Worm (Caenorhabditis elegans) whole organism, L3 larva: ENCODE measurements around the gene R01H2.7.

Experiments
- R02D3.7 ChIP-seq: fragments of 150-350 bp; optimal IDR thresholded peaks from 2 replicates; lab custom pipeline; 2014; ENCODE audit warnings: missing biosample characterization, missing genetic modification characterization
- ZK546.5 ChIP-seq: sonication (generic microtip); optimal IDR thresholded peaks from 2 replicates; lab custom pipeline; 2017; ENCODE audit warnings: missing biosample characterization, missing genetic modification characterization
- aly-2 ChIP-seq: fragments of 150-350 bp; optimal IDR thresholded peaks from 2 replicates; lab custom pipeline; 2014; ENCODE audit warnings: missing biosample characterization, missing genetic modification characterization
- ama-1 ChIP-seq: fragments of 150-350 bp; optimal IDR thresholded peaks from 2 replicates; lab custom pipeline; 2018
- ceh-16 ChIP-seq: sonication (generic microtip); optimal IDR thresholded peaks from 2 replicates; lab custom pipeline; 2017; ENCODE audit warnings: missing biosample characterization, missing genetic modification characterization
- ceh-28 ChIP-seq: fragments of 150-350 bp; optimal IDR thresholded peaks from 2 replicates; lab custom pipeline; 2014; ENCODE audit warnings: missing biosample characterization, missing genetic modification reagents, missing genetic modification characterization
- ceh-82 ChIP-seq: fragments of 150-350 bp; optimal IDR thresholded peaks from 2 replicates; lab custom pipeline; 2014; ENCODE audit warnings: missing biosample characterization, missing genetic modification characterization
- daf-12 ChIP-seq: fragments of 150-350 bp; optimal IDR thresholded peaks from 2 replicates; lab custom pipeline; 2014; ENCODE audit warnings: missing biosample characterization, missing genetic modification reagents, missing genetic modification characterization
- egl-27 ChIP-seq: sonication (generic microtip); optimal IDR thresholded peaks from 4 replicates; lab custom pipeline; 2017; ENCODE audit warnings: missing biosample characterization, missing genetic modification reagents, missing genetic modification characterization
- egl-5 ChIP-seq: fragments of 150-350 bp; optimal IDR thresholded peaks from 2 replicates; lab custom pipeline; 2017; ENCODE audit warnings: missing biosample characterization, missing genetic modification reagents, missing genetic modification characterization, inconsistent platforms
- elt-1 ChIP-seq: fragments of 150-350 bp; optimal IDR thresholded peaks from 2 replicates; lab custom pipeline; 2014; ENCODE audit warnings: missing biosample characterization, missing genetic modification characterization
- elt-2 ChIP-seq: sonication (generic microtip); optimal IDR thresholded peaks from 2 replicates; lab custom pipeline; 2016; ENCODE audit warnings: missing genetic modification reagents, mild to moderate bottlenecking, missing genetic modification characterization, missing compliant biosample characterization
- elt-3 ChIP-seq, 3 experiments: fragments of 150-350 bp in 1 of 3; sonication (generic microtip) in 2 of 3; optimal IDR thresholded peaks; 2 replicates in 2 of 3; 4 replicates in 1 of 3; lab custom pipeline; 2014 to 2017; ENCODE audit warnings: missing biosample characterization in 3 of 3, missing genetic modification characterization in 3 of 3
- fkh-10 ChIP-seq: sonication (generic microtip); optimal IDR thresholded peaks from 2 replicates; lab custom pipeline; 2017; ENCODE audit warnings: missing biosample characterization, missing genetic modification reagents, missing genetic modification characterization
- fkh-2 ChIP-seq: fragments of 150-350 bp; optimal IDR thresholded peaks from 2 replicates; lab custom pipeline; 2014; ENCODE audit warnings: missing biosample characterization, missing genetic modification reagents, missing genetic modification characterization
- fos-1 ChIP-seq: fragments of 150-350 bp; optimal IDR thresholded peaks from 2 replicates; lab custom pipeline; 2014; ENCODE audit warnings: missing biosample characterization, missing genetic modification characterization
- hmg-11 ChIP-seq: sonication (generic microtip); optimal IDR thresholded peaks from 2 replicates; lab custom pipeline; 2016; ENCODE audit warnings: missing genetic modification characterization, missing compliant biosample characterization
- jun-1 ChIP-seq: fragments of 150-350 bp; optimal IDR thresholded peaks from 2 replicates; lab custom pipeline; 2014; ENCODE audit warnings: missing biosample characterization, missing genetic modification reagents, missing genetic modification characterization
- lin-15B ChIP-seq: fragments of 150-350 bp; optimal IDR thresholded peaks from 2 replicates; lab custom pipeline; 2014; ENCODE audit warnings: missing biosample characterization, missing genetic modification characterization
- lin-39 ChIP-seq: fragments of 150-350 bp; optimal IDR thresholded peaks from 2 replicates; lab custom pipeline; 2018; ENCODE audit warnings: missing biosample characterization, missing genetic modification reagents, missing genetic modification characterization
- mml-1 ChIP-seq: fragments of 150-350 bp; sonication (generic microtip); optimal IDR thresholded peaks from 3 replicates; lab custom pipeline; 2014; ENCODE audit warnings: missing biosample characterization, missing genetic modification characterization
- nfya-1 ChIP-seq: sonication (generic microtip); optimal IDR thresholded peaks from 2 replicates; lab custom pipeline; 2017; ENCODE audit warnings: missing genetic modification characterization, mild to moderate bottlenecking, missing compliant biosample characterization, antibody characterized with exemption, moderate library complexity; ENCODE audit not compliant: insufficient read depth
- nhr-12 ChIP-seq: fragments of 150-350 bp; optimal IDR thresholded peaks from 2 replicates; lab custom pipeline; 2014; ENCODE audit warnings: missing biosample characterization, missing genetic modification characterization
- nhr-23 ChIP-seq: fragments of 150-350 bp; optimal IDR thresholded peaks from 2 replicates; lab custom pipeline; 2014; ENCODE audit warnings: missing biosample characterization, missing genetic modification reagents, missing genetic modification characterization
- nhr-237 ChIP-seq: fragments of 150-350 bp; optimal IDR thresholded peaks from 2 replicates; lab custom pipeline; 2014; ENCODE audit warnings: missing biosample characterization, missing genetic modification characterization
- nhr-25 ChIP-seq: sonication (generic microtip); optimal IDR thresholded peaks from 2 replicates; lab custom pipeline; 2017; ENCODE audit warnings: missing biosample characterization, missing genetic modification characterization
- nhr-28 ChIP-seq: fragments of 150-350 bp; optimal IDR thresholded peaks from 2 replicates; lab custom pipeline; 2014; ENCODE audit warnings: missing biosample characterization, missing genetic modification characterization
- nhr-43 ChIP-seq: sonication (generic microtip); optimal IDR thresholded peaks from 2 replicates; lab custom pipeline; 2016; ENCODE audit warnings: mild to moderate bottlenecking, missing genetic modification characterization, missing compliant biosample characterization; ENCODE audit not compliant: poor library complexity, severe bottlenecking
- nhr-67 ChIP-seq: fragments of 150-350 bp; optimal IDR thresholded peaks from 2 replicates; lab custom pipeline; 2014; ENCODE audit warnings: missing biosample characterization, missing genetic modification characterization
- nhr-76 ChIP-seq: fragments of 150-350 bp; sonication (generic microtip); optimal IDR thresholded peaks from 5 replicates; lab custom pipeline; 2014; ENCODE audit warnings: missing biosample characterization, missing genetic modification characterization
- nhr-77 ChIP-seq: fragments of 150-350 bp; optimal IDR thresholded peaks from 2 replicates; lab custom pipeline; 2014; ENCODE audit warnings: missing biosample characterization, missing genetic modification characterization
- pha-4 ChIP-seq: fragments of 150-350 bp; optimal IDR thresholded peaks from 2 replicates; lab custom pipeline; 2014; ENCODE audit warnings: missing biosample characterization, missing genetic modification reagents, missing genetic modification characterization
- pqm-1 ChIP-seq: fragments of 150-350 bp; optimal IDR thresholded peaks from 2 replicates; lab custom pipeline; 2017; ENCODE audit warnings: missing biosample characterization, missing genetic modification characterization, inconsistent platforms
- sea-2 ChIP-seq: fragments of 150-350 bp; sonication (generic microtip); optimal IDR thresholded peaks from 4 replicates; lab custom pipeline; 2014; ENCODE audit warnings: missing biosample characterization, missing genetic modification reagents, missing genetic modification characterization
- skn-1 ChIP-seq: fragments of 150-350 bp; optimal IDR thresholded peaks from 2 replicates; lab custom pipeline; 2014; ENCODE audit warnings: missing biosample characterization, missing genetic modification characterization
- snpc-4 ChIP-seq: fragments of 150-350 bp; optimal IDR thresholded peaks from 2 replicates; lab custom pipeline; 2014; ENCODE audit warnings: missing biosample characterization, missing genetic modification characterization
- tbx-2 ChIP-seq: sonication (generic microtip); optimal IDR thresholded peaks from 2 replicates; lab custom pipeline; 2016; ENCODE audit warnings: mild to moderate bottlenecking, missing genetic modification characterization, missing compliant biosample characterization
- unc-39 ChIP-seq: sonication (generic microtip); optimal IDR thresholded peaks from 4 replicates; lab custom pipeline; 2017; ENCODE audit warnings: missing biosample characterization, missing genetic modification characterization
- unc-62 ChIP-seq: fragments of 150-350 bp; sonication (generic microtip); optimal IDR thresholded peaks from 4 replicates; lab custom pipeline; 2014; ENCODE audit warnings: missing biosample characterization, missing genetic modification reagents, missing genetic modification characterization
- zag-1 ChIP-seq: fragments of 150-350 bp; optimal IDR thresholded peaks from 2 replicates; lab custom pipeline; 2014; ENCODE audit warnings: missing biosample characterization, missing genetic modification characterization
- ztf-4 ChIP-seq: fragments of 150-350 bp; optimal IDR thresholded peaks from 2 replicates; lab custom pipeline; 2014; ENCODE audit warnings: missing biosample characterization, missing genetic modification characterization

The R01H2.7 gene

ce11 chrIII:7080689-7081088 lies 35.1 kb upstream of the R01H2.7 start, which contains the start of gene ZK418.7:
ZK418.7 (minus strand) TSS chrIII:7080789.
- TF ChIP-seq fkh-10 (GFP tag; lab: Kevin White, UChicago) (no peak), aly-2 (tag; lab: Kevin White, UChicago) (no peak), sea-2 (GFP tag; lab: Kevin White, UChicago) (no peak)

- TF ChIP-seq nhr-43 (tag; lab: Kevin White, UChicago) = no peak
- no peak for TF ChIP-seq daf-12 (tag; lab: Kevin White, UChicago)
- no peak for TF ChIP-seq unc-62
- no peak for TF ChIP-seq fkh-10 (GFP tag; lab: Kevin White, UChicago)
- no peak for TF ChIP-seq fkh-2
- no peak for TF ChIP-seq mml-1 (tag; lab: Kevin White, UChicago)
- TF ChIP-seq nhr-12 (tag; lab: Kevin White, UChicago) = no peak
These were observed 33.2 kb upstream of the R01H2.7 start, which contains the start of gene ZK418.6 for ce11 chrIII:7078737-7079136. ZK418.6 (minus strand) TSS chrIII:7078837.

- TF ChIP-seq ZK546.5 (no peak), nhr-237 (tag; lab: Kevin White, UChicago) (no peak), fos-1 (no peak), jun-1 (tag; lab: Kevin White, UChicago) (no peak)
- TF ChIP-seq, all 47 proteins: peak for 0
These were observed 30.8 kb upstream of the R01H2.7 start, which contains the start of gene ZK418.13 for ce11 chrIII:7076386-7076785. ZK418.13 (minus strand) TSS chrIII:7076486.

ce11 chrIII:7073801-7074386 lies 28.4 kb upstream of the R01H2.7 start, which contains the start of gene ZK418.5:
ZK418.5 (minus strand) TSS chrIII:7073851.
- TF ChIP-seq nhr-23 (tag; lab: Kevin White, UChicago) (peak; percentile 34), nhr-67 (no peak), skn-1 (no peak), fkh-10 (GFP tag; lab: Kevin White, UChicago) (no peak), tbx-2 (tag; lab: Kevin White, UChicago) (no peak), unc-62 (no peak), ceh-28 (tag; lab: Kevin White, UChicago) (no peak), nfya-1 (tag; lab: Kevin White, UChicago) (peak; percentile 53), nhr-76 (tag; lab: Kevin White, UChicago) (no peak), ama-1 (lab: Kevin White, UChicago) (no peak), egl-27 (no peak), fos-1 (no peak), elt-2 (tag; lab: Kevin White, UChicago) (peak; percentile 20), pha-4 (tag; lab: Kevin White, UChicago) (peak; percentile 63), unc-39 (tag; lab: Kevin White, UChicago) (no peak), jun-1 (tag; lab: Kevin White, UChicago) (no peak), nhr-25 (peak; percentile 14), R02D3.7 (tag; lab: Kevin White, UChicago) (peak; percentile 16), elt-3 (tag; optimal IDR thresholded peaks at IDR 0.05; lab: Kevin White, UChicago) (no peak), ceh-82 (no peak), lin-15B (tag; lab: Kevin White, UChicago) (peak; percentile 62), elt-1 (tag; lab: Kevin White, UChicago) (no peak), lin-39 (tag; lab: Kevin White, UChicago) (peak; percentile 9), nhr-43 (tag; lab: Kevin White, UChicago) (no peak), daf-12 (tag; lab: Kevin White, UChicago) (no peak), zag-1 (no peak), ZK546.5 (no peak), snpc-4 (tag; lab: Kevin White, UChicago) (no peak), nhr-77 (tag; lab: Kevin White, UChicago) (no peak), pqm-1 (tag; lab: Kevin White, UChicago) (no peak), egl-5 (no peak), hmg-11 (tag; lab: Kevin White, UChicago) (no peak), nhr-237 (tag; lab: Kevin White, UChicago) (no peak), ztf-4 (tag; lab: Kevin White, UChicago) (no peak), sea-2 (GFP tag; lab: Kevin White, UChicago) (no peak), ceh-16 (tag; lab: Kevin White, UChicago) (no peak), aly-2 (tag; lab: Kevin White, UChicago) (no peak), nhr-12 (tag; lab: Kevin White, UChicago) (no peak), nhr-28 (tag; lab: Kevin White, UChicago) (no peak), mml-1 (tag; lab: Kevin White, UChicago) (no peak)
